Fruit fly (Drosophila melanogaster): ENCODE data around the gene CG9132.

DNA sequence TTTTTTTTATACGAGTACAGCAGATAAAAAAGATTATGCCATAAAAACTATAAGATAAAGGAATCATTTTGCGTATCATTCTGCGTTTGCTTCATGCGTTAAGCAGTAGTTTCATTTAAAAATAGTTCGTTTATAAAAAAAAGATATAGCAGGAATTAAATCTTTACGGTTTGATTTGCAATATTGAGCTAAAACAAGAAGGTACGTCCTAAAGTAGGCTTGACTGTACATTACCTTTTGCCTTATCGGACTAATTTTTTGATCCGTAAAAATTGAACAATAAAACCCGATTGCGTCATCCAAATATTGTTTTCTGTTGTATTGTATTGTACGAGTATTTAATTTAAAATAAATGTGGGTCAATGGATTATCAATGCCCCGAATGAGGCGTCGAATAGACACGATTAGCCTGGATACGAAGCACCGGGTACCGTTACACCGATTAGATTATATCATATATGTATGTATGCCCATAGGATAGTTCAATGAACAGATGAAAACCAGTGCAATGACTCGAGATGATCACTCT is 36.4 kb upstream of the CG9132 start:
- TF ChIP-seq dmrt93B (GFP tag; optimal IDR thresholded peaks at IDR 0.05) (no peak), Jra (GFP tag; optimal IDR thresholded peaks at IDR 0.05) (no peak), sv (GFP tag; optimal IDR thresholded peaks at IDR 0.05) (no peak), br (GFP tag; optimal IDR thresholded peaks at IDR 0.05) (no peak), N (GFP tag; optimal IDR thresholded peaks at IDR 0.05) (no peak), GATAd (GFP tag; optimal IDR thresholded peaks at IDR 0.05) (no peak), Myc (optimal IDR thresholded peaks at IDR 0.05) (no peak), dsf (GFP tag; optimal IDR thresholded peaks at IDR 0.05; ENCODE audit: borderline replicate concordance) (no peak)
